Fruit fly (Drosophila melanogaster) S2 (cell line): ENCODE measurements around the gene Hrb27C.

Experiments used
- CG8478 ChIP-seq: fragments of >200 bp; optimal IDR thresholded peaks from 2 replicates; lab custom pipeline; 2018
- CTCF ChIP-seq, 2 experiments: fragments of >200 bp; optimal IDR thresholded peaks; 2 replicates each; lab custom pipeline; 2018

- TF ChIP-seq CG8478 (no peak), CTCF (optimal IDR thresholded peaks at IDR 0.05; lab: Kevin White, UChicago) (no peak)
Observed at dm6 chr2L:6931821-6932220, 11.3 kb downstream of the Hrb27C start, which contains the start of gene CG43232.
